Worm (Caenorhabditis elegans) whole organism, young adult: ENCODE measurements around the gene gnrr-3.

Experiments used
- B0336.3 ChIP-seq: fragments of 200-800 bp; sonication (Bioruptor generic); IDR thresholded peaks from 2 replicates; pipeline ENCODE4 v1.3.6; 2022; ENCODE audit warnings: missing genetic modification characterization, missing compliant biosample characterization
- ets-4 ChIP-seq: fragments of 200-800 bp; sonication (Bioruptor generic); optimal IDR thresholded peaks from 2 replicates; lab custom pipeline; 2018; ENCODE audit warnings: mild to moderate bottlenecking, missing genetic modification characterization, missing compliant biosample characterization
- him-1 ChIP-seq: sonication (generic microtip); optimal IDR thresholded peaks from 2 replicates; lab custom pipeline; 2016; ENCODE audit warnings: missing genotype, missing genetic modification reagents, missing genetic modification characterization, missing compliant biosample characterization
- nfya-1 ChIP-seq: sonication (generic microtip); optimal IDR thresholded peaks from 2 replicates; lab custom pipeline; 2017; ENCODE audit warnings: antibody characterized with exemption, missing compliant biosample characterization, missing genetic modification characterization, borderline replicate concordance; ENCODE audit not compliant: insufficient read depth
- nhr-120 ChIP-seq: fragments of 200-800 bp; sonication (Bioruptor generic); IDR thresholded peaks from 2 replicates; pipeline ENCODE4 v1.3.6; 2022; ENCODE audit warnings: missing genetic modification characterization, missing compliant biosample characterization
- pha-4 ChIP-seq: fragments of 150-350 bp; sonication (generic microtip); optimal IDR thresholded peaks from 2 replicates; lab custom pipeline; 2014; ENCODE audit warnings: missing biosample characterization, missing genetic modification reagents, missing genetic modification characterization
- rec-8 ChIP-seq, 2 experiments: sonication (generic microtip); optimal IDR thresholded peaks; 2 replicates each; lab custom pipeline; 2016; ENCODE audit warnings: mild to moderate bottlenecking in 2 of 2, missing genetic modification characterization in 2 of 2, missing genetic modification reagents in 2 of 2, missing genotype in 2 of 2, missing biosample characterization in 1 of 2, missing compliant biosample characterization in 1 of 2, moderate library complexity in 1 of 2
- ztf-26 ChIP-seq: sonication (generic microtip); optimal IDR thresholded peaks from 2 replicates; lab custom pipeline; 2017; ENCODE audit warnings: missing genetic modification characterization, missing compliant biosample characterization

DNA sequence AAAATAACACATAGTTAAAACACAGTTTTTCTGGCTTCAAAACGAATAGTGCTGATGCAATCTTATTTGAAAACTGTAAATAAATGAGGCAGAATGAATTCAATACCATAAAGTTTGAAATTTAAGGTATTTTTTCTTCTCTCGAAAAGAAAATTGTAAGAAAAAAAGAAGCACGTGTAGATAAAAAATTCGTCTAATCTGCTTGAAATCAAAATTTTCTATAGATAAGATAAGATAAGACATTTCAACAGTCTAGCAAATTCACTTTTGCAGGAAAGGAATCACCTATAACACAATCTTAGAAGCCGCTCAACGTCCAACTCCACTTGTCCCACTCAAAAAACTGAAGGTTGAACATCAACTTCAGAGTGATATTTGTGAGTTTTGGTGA is 5.1 kb downstream of the gnrr-3 start:
- TF ChIP-seq pha-4 (tag; lab: Kevin White, UChicago) (no peak), ets-4 (no peak), him-1 (tag; lab: Kevin White, UChicago) (no peak), ztf-26 (tag; lab: Kevin White, UChicago) (no peak), nhr-120 (GFP tag; lab: Robert Waterston, UW) (no peak), nfya-1 (tag; lab: Kevin White, UChicago) (no peak), rec-8 (tag; optimal IDR thresholded peaks at IDR 0.05; lab: Kevin White, UChicago) (no peak), B0336.3 (GFP tag; lab: Robert Waterston, UW) (no peak)
